Worm (Caenorhabditis elegans) whole organism, L4 larva: ENCODE data around the gene vab-19.

Experiments used
- F10B5.3 ChIP-seq: sonication (generic microtip); optimal IDR thresholded peaks from 2 replicates; lab custom pipeline; 2016; ENCODE audit warnings: mild to moderate bottlenecking, missing genetic modification characterization, missing compliant biosample characterization
- F26F4.8 ChIP-seq: fragments of 200-800 bp; sonication (Bioruptor generic); conservative IDR thresholded peaks from 2 replicates; pipeline ENCODE4 v1.3.6; 2022; ENCODE audit warnings: missing genetic modification characterization, missing compliant biosample characterization
- F49E8.2 ChIP-seq: sonication (generic microtip); optimal IDR thresholded peaks from 2 replicates; lab custom pipeline; 2016; ENCODE audit warnings: missing compliant biosample characterization, mild to moderate bottlenecking, missing genetic modification characterization, borderline replicate concordance
- attf-4 ChIP-seq: sonication (generic microtip); optimal IDR thresholded peaks from 3 replicates; lab custom pipeline; 2017; ENCODE audit warnings: missing biosample characterization, missing genetic modification characterization
- dmd-6 ChIP-seq: fragments of 200-800 bp; sonication (Bioruptor generic); IDR thresholded peaks from 2 replicates; pipeline ENCODE4 v1.3.6; 2022; ENCODE audit warnings: missing genetic modification reagents, missing genetic modification characterization, missing compliant biosample characterization
- jun-1 ChIP-seq: fragments of 150-350 bp; optimal IDR thresholded peaks from 2 replicates; lab custom pipeline; 2014; ENCODE audit warnings: missing biosample characterization, missing genetic modification reagents, missing genetic modification characterization
- mep-1 ChIP-seq: fragments of 150-350 bp; sonication (generic microtip); optimal IDR thresholded peaks from 3 replicates; lab custom pipeline; 2014; ENCODE audit warnings: missing biosample characterization, missing genetic modification characterization
- nhr-25 ChIP-seq: sonication (generic microtip); optimal IDR thresholded peaks from 2 replicates; lab custom pipeline; 2017; ENCODE audit warnings: missing genetic modification characterization, mild to moderate bottlenecking, missing compliant biosample characterization, antibody characterized with exemption, moderate library complexity, borderline replicate concordance; ENCODE audit not compliant: insufficient read depth
- pqm-1 ChIP-seq: sonication (generic microtip); optimal IDR thresholded peaks from 2 replicates; lab custom pipeline; 2017; ENCODE audit warnings: missing biosample characterization, missing genetic modification characterization
- tra-1 ChIP-seq: fragments of 200-800 bp; sonication (Bioruptor generic); IDR thresholded peaks from 2 replicates; pipeline ENCODE4 v1.3.6; 2022; ENCODE audit warnings: missing genetic modification reagents, missing genetic modification characterization, missing compliant biosample characterization
- unc-62 ChIP-seq, 3 experiments: fragments of 150-350 bp in 1 of 3; sonication (generic microtip); optimal IDR thresholded peaks in 2 of 3; peaks in 1 of 3; 1 replicate in 1 of 3; 2 replicates in 2 of 3; lab custom pipeline; 2014 to 2017; ENCODE audit warnings: missing biosample characterization in 3 of 3, missing genetic modification characterization in 3 of 3, missing genetic modification reagents in 3 of 3, missing genotype in 1 of 3
- ztf-11 ChIP-seq: fragments of 150-350 bp; optimal IDR thresholded peaks from 2 replicates; lab custom pipeline; 2014; ENCODE audit warnings: missing biosample characterization, missing genetic modification characterization

ce11 chrII:2436757-2437156, 6.3 kb upstream of the vab-19 start:
- no peak for TF ChIP-seq mep-1 (tag; lab: Kevin White, UChicago)
- no peak for TF ChIP-seq jun-1 (tag; lab: Kevin White, UChicago)
- no peak for TF ChIP-seq ztf-11
- no peak for TF ChIP-seq F49E8.2 (tag; lab: Kevin White, UChicago)
- no peak for TF ChIP-seq F26F4.8
- TF ChIP-seq unc-62 (GFP tag; optimal IDR thresholded peaks at IDR 0.05 in 1 of 2; lab: Kevin White, UChicago) = peak in 1 of 2 experiments; percentile 37
- TF ChIP-seq unc-62 (tag; optimal IDR thresholded peaks at IDR 0.05; lab: Kevin White, UChicago) = no peak
- no peak for TF ChIP-seq pqm-1
- TF ChIP-seq F10B5.3 = no peak
- TF ChIP-seq dmd-6 (GFP tag; lab: Robert Waterston, UW) = no peak
- no peak for TF ChIP-seq tra-1 (GFP tag; lab: Robert Waterston, UW)
- no peak for TF ChIP-seq attf-4 (tag; lab: Kevin White, UChicago)
- no peak for TF ChIP-seq nhr-25 (tag; lab: Kevin White, UChicago)
